Worm (Caenorhabditis elegans): Measurements from ENCODE around the gene R148.4.

Gene R148.4

DNA sequence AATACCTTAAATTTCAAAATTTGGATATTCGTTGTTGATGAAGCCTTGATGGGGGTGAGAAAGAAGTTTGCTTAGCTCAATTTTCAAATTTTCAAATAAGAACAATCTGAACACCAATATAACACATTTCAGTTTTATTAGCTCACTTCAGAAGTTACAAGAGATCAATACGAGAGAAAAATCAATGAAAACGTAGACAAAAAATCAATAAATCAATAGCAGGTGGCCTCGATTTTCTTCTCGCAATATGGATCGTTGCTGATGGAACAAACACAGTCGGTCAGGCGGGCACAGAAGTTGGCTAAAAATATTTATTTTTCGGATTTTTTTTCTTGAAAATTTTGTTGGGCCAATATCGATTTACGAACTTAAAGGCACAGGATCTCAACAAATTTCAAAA lies 29.3 kb upstream of the R148.4 start:
- TF ChIP-seq flt-1 (GFP tag; IDR thresholded peaks at IDR 0.05) (no peak), cog-1 (tag; optimal IDR thresholded peaks at IDR 0.05) (no peak), klf-2 (GFP tag; conservative IDR thresholded peaks at IDR 0.05) (no peak), med-1 (GFP tag; optimal IDR thresholded peaks at IDR 0.05; ENCODE audit: insufficient read depth) (no peak), T22C8.4 (GFP tag; IDR thresholded peaks at IDR 0.05) (no peak), ztf-29 (GFP tag; IDR thresholded peaks at IDR 0.05) (no peak), ztf-23 (GFP tag; IDR thresholded peaks at IDR 0.05) (no peak), tab-1 (GFP tag; IDR thresholded peaks at IDR 0.05) (no peak)

DNA sequence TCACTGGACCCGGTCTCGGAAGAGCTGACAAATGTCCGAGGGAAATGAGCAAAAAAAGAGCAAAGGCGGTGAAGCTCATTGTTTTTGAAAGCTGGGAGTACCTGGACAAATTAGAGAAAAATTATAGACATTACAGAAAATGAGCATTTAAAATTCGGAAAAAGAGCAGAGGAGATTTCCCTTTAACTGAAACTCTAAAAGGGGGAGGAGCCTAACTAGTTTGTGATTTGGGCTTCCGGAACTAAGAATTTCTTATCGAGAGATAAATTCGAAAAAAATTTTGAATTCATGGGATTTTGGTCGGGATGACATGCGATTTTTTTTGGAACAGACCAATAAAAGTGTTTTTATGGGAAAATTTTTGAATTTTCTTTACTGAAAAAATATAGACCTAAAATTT lies 27.7 kb upstream of the R148.4 start, which contains the start of gene C44B11.4:
TSS of gene C44B11.4 (minus strand) at position 101 of the 400 bp plus-strand sequence.
- TF ChIP-seq med-1 (GFP tag; optimal IDR thresholded peaks at IDR 0.05; ENCODE audit: insufficient read depth) (no peak), ref-1 (GFP tag; conservative IDR thresholded peaks at IDR 0.05) (no peak), cog-1 (tag; optimal IDR thresholded peaks at IDR 0.05) (no peak), tab-1 (GFP tag; IDR thresholded peaks at IDR 0.05) (no peak), flt-1 (GFP tag; IDR thresholded peaks at IDR 0.05) (no peak), T22C8.4 (GFP tag; IDR thresholded peaks at IDR 0.05) (no peak), ztf-29 (GFP tag; IDR thresholded peaks at IDR 0.05) (no peak), ztf-23 (GFP tag; IDR thresholded peaks at IDR 0.05) (no peak), klf-2 (GFP tag; conservative IDR thresholded peaks at IDR 0.05) (no peak)

ce11 chrIII:3152848-3153247 lies 18.5 kb upstream of the R148.4 start, which contains the start of gene C44B11.6:
C44B11.6 (plus strand) TSS chrIII:3153148.
- no peak for TF ChIP-seq tab-1 (GFP tag; IDR thresholded peaks at IDR 0.05)
- no peak for TF ChIP-seq T22C8.4 (GFP tag; IDR thresholded peaks at IDR 0.05)
- no peak for TF ChIP-seq ztf-29 (GFP tag; IDR thresholded peaks at IDR 0.05)
- TF ChIP-seq ref-1 (GFP tag; conservative IDR thresholded peaks at IDR 0.05) = no peak
- no peak for TF ChIP-seq klf-2 (GFP tag; conservative IDR thresholded peaks at IDR 0.05)
- no peak for TF ChIP-seq ztf-23 (GFP tag; IDR thresholded peaks at IDR 0.05)

ce11 chrIII:3154968-3155367 lies 16.4 kb upstream of the R148.4 start, which contains the start of gene C44B11.1:
C44B11.1 (plus strand) TSS chrIII:3155268.
- TF ChIP-seq klf-2 (GFP tag; conservative IDR thresholded peaks at IDR 0.05) = no peak
- TF ChIP-seq ztf-23 (GFP tag; IDR thresholded peaks at IDR 0.05) = no peak
- no peak for TF ChIP-seq med-1 (GFP tag; optimal IDR thresholded peaks at IDR 0.05; ENCODE audit: insufficient read depth)
- no peak for TF ChIP-seq flt-1 (GFP tag; IDR thresholded peaks at IDR 0.05)
- no peak for TF ChIP-seq T22C8.4 (GFP tag; IDR thresholded peaks at IDR 0.05)
- TF ChIP-seq cog-1 (tag; optimal IDR thresholded peaks at IDR 0.05) = no peak
- no peak for TF ChIP-seq ref-1 (GFP tag; conservative IDR thresholded peaks at IDR 0.05)
- no peak for TF ChIP-seq ztf-29 (GFP tag; IDR thresholded peaks at IDR 0.05)
- no peak for TF ChIP-seq tab-1 (GFP tag; IDR thresholded peaks at IDR 0.05)

ce11 chrIII:3160490-3160889 lies 10.9 kb upstream of the R148.4 start:
- no peak for TF ChIP-seq klf-2 (GFP tag; conservative IDR thresholded peaks at IDR 0.05)
- TF ChIP-seq ztf-23 (GFP tag; IDR thresholded peaks at IDR 0.05) = no peak

ce11 chrIII:3161600-3161999 lies 9.8 kb upstream of the R148.4 start:
- TF ChIP-seq ref-1 (GFP tag; conservative IDR thresholded peaks at IDR 0.05) = no peak
- TF ChIP-seq tab-1 (GFP tag; IDR thresholded peaks at IDR 0.05) = no peak
- no peak for TF ChIP-seq ztf-29 (GFP tag; IDR thresholded peaks at IDR 0.05)
- TF ChIP-seq ztf-23 (GFP tag; IDR thresholded peaks at IDR 0.05) = no peak
- TF ChIP-seq T22C8.4 (GFP tag; IDR thresholded peaks at IDR 0.05) = no peak
- no peak for TF ChIP-seq med-1 (GFP tag; optimal IDR thresholded peaks at IDR 0.05; ENCODE audit: insufficient read depth)
- TF ChIP-seq flt-1 (GFP tag; IDR thresholded peaks at IDR 0.05) = no peak
- TF ChIP-seq cog-1 (tag; optimal IDR thresholded peaks at IDR 0.05) = no peak
- TF ChIP-seq klf-2 (GFP tag; conservative IDR thresholded peaks at IDR 0.05) = no peak

ce11 chrIII:3163448-3163847 lies 7.9 kb upstream of the R148.4 start:
- TF ChIP-seq ztf-23 (GFP tag; IDR thresholded peaks at IDR 0.05) (no peak), flt-1 (GFP tag; IDR thresholded peaks at IDR 0.05) (no peak), T22C8.4 (GFP tag; IDR thresholded peaks at IDR 0.05) (no peak), ref-1 (GFP tag; conservative IDR thresholded peaks at IDR 0.05) (no peak), med-1 (GFP tag; optimal IDR thresholded peaks at IDR 0.05; ENCODE audit: insufficient read depth) (no peak), ztf-29 (GFP tag; IDR thresholded peaks at IDR 0.05) (no peak), klf-2 (GFP tag; conservative IDR thresholded peaks at IDR 0.05) (no peak), cog-1 (tag; optimal IDR thresholded peaks at IDR 0.05) (no peak), tab-1 (GFP tag; IDR thresholded peaks at IDR 0.05) (no peak)

- TF ChIP-seq ref-1 (GFP tag; conservative IDR thresholded peaks at IDR 0.05) (no peak), flt-1 (GFP tag; IDR thresholded peaks at IDR 0.05) (no peak), klf-2 (GFP tag; conservative IDR thresholded peaks at IDR 0.05) (no peak), med-1 (GFP tag; optimal IDR thresholded peaks at IDR 0.05; ENCODE audit: insufficient read depth) (no peak), ztf-29 (GFP tag; IDR thresholded peaks at IDR 0.05) (no peak), cog-1 (tag; optimal IDR thresholded peaks at IDR 0.05) (no peak), tab-1 (GFP tag; IDR thresholded peaks at IDR 0.05) (no peak), ztf-23 (GFP tag; IDR thresholded peaks at IDR 0.05) (no peak), T22C8.4 (GFP tag; IDR thresholded peaks at IDR 0.05) (no peak)
These were observed 6.1 kb upstream of the R148.4 start, which contains the start of gene R148.5 for ce11 chrIII:3165309-3165708. R148.5 (plus strand) TSS chrIII:3165639.

ce11 chrIII:3169279-3169678 lies 2.1 kb upstream of the R148.4 start:
- TF ChIP-seq ztf-23 (GFP tag; IDR thresholded peaks at IDR 0.05) = no peak
- TF ChIP-seq klf-2 (GFP tag; conservative IDR thresholded peaks at IDR 0.05) = no peak
- TF ChIP-seq ztf-29 (GFP tag; IDR thresholded peaks at IDR 0.05) = no peak
- no peak for TF ChIP-seq flt-1 (GFP tag; IDR thresholded peaks at IDR 0.05)
- TF ChIP-seq med-1 (GFP tag; optimal IDR thresholded peaks at IDR 0.05; ENCODE audit: insufficient read depth) = no peak
- TF ChIP-seq tab-1 (GFP tag; IDR thresholded peaks at IDR 0.05) = no peak
- no peak for TF ChIP-seq ref-1 (GFP tag; conservative IDR thresholded peaks at IDR 0.05)
- TF ChIP-seq T22C8.4 (GFP tag; IDR thresholded peaks at IDR 0.05) = no peak

ce11 chrIII:3170538-3170937 lies 854 bp upstream of the R148.4 start:
- TF ChIP-seq T22C8.4 (GFP tag; IDR thresholded peaks at IDR 0.05) = peak; percentile 91
- TF ChIP-seq klf-2 (GFP tag; conservative IDR thresholded peaks at IDR 0.05) = no peak

All from whole organism, midembryonic.